Worm (Caenorhabditis elegans): ENCODE measurements around the gene sid-3.

DNA sequence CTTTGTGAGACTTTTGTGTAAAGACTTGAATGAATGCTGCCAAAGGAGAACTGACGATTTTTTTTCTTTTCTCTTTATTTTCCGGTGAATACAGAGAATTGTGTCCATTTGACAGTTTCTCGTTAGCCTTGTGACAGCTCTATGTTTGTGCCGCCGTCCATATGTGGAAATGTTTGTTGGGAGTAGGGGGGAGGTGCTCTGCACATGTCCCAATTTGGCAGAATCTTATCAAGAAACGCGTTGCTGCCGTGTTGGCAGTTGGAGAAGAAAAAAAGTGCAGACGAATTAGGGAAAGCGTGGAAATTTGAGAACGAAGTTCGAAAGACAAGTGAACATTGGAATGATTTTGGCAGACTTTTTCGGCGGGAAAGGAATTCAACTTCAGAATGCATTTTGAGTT, 11.6 kb downstream of the sid-3 start:
- TF ChIP-seq ztf-23 (GFP tag; IDR thresholded peaks at IDR 0.05) (no peak), cog-1 (tag; optimal IDR thresholded peaks at IDR 0.05) (no peak), tab-1 (GFP tag; IDR thresholded peaks at IDR 0.05) (no peak), klf-2 (GFP tag; conservative IDR thresholded peaks at IDR 0.05) (no peak), ztf-29 (GFP tag; IDR thresholded peaks at IDR 0.05) (no peak), flt-1 (GFP tag; IDR thresholded peaks at IDR 0.05) (no peak), med-1 (GFP tag; optimal IDR thresholded peaks at IDR 0.05; ENCODE audit: insufficient read depth) (no peak), T22C8.4 (GFP tag; IDR thresholded peaks at IDR 0.05) (no peak), ref-1 (GFP tag; conservative IDR thresholded peaks at IDR 0.05) (no peak)

Measured in whole organism, midembryonic.